Worm (Caenorhabditis elegans): ENCODE results near the gene nsph-4.2.
"Not testable (repeated sequence)": the region's sequence is repeated elsewhere in the genome, so short reads cannot be mapped to it uniquely, and the experiment has no call there.

nsph-4.2 gene

ce11 chrIV:5225277-5225822 lies 6.8 kb downstream of the nsph-4.2 start, which contains the start of gene cylc-1:
Gene cylc-1 (minus strand): TSS chrIV:5225772.
- not testable (repeated sequence) for TF ChIP-seq ceh-82, nhr-129, unc-39 (tag; optimal IDR thresholded peaks at IDR 0.05)

- TF ChIP-seq elt-3, lsy-2, ceh-16 (tag; optimal IDR thresholded peaks at IDR 0.05): not testable (repeated sequence)
Measured at ce11 chrIV:5226552-5226951, 8.0 kb downstream of the nsph-4.2 start, which contains the start of gene nsph-4.1. Gene nsph-4.1 (plus strand): TSS chrIV:5226852.

DNA sequence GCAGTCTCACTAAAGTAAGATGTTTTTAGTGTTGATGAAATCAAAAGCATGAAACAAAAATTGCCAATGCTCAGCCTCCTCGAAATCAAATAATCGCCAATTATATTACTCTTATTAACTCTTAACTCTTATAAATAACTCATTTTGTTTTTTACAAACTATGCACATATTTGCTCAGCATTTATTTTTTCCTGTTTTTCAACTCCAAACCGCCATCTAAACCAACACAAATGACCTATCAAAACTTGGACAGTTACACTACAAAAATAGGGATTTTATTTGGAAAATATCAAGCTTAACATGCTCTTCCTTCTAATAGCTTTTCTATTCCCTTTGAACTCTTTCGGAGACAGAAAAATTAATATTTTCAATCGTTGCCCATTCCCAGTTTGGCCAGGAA lies 10.0 kb downstream of the nsph-4.2 start, which contains the start of gene thn-6:
TSS of gene thn-6 (plus strand) at position 301 of the 400 bp plus-strand sequence.
- TF ChIP-seq mbf-1 (tag; optimal IDR thresholded peaks at IDR 0.05) (no peak), unc-62 (GFP tag; optimal IDR thresholded peaks at IDR 0.05) (no peak), Y55F3AM.14 (GFP tag; optimal IDR thresholded peaks at IDR 0.05) (no peak), sma-3 (GFP tag; optimal IDR thresholded peaks at IDR 0.05) (no peak), ztf-1 (GFP tag; conservative IDR thresholded peaks at IDR 0.05) (no peak), elt-1 (tag; optimal IDR thresholded peaks at IDR 0.05) (no peak), crh-2 (tag; optimal IDR thresholded peaks at IDR 0.05) (no peak), elt-3 (tag; optimal IDR thresholded peaks at IDR 0.05) (no peak), mdl-1 (tag; optimal IDR thresholded peaks at IDR 0.05) (no peak), nhr-10 (tag; optimal IDR thresholded peaks at IDR 0.05) (no peak), dmd-4 (tag; optimal IDR thresholded peaks at IDR 0.05) (no peak), gmeb-1 (tag; optimal IDR thresholded peaks at IDR 0.05) (no peak), peb-1 (tag; optimal IDR thresholded peaks at IDR 0.05) (no peak), nhr-77 (tag; optimal IDR thresholded peaks at IDR 0.05) (no peak), nhr-23 (tag; optimal IDR thresholded peaks at IDR 0.05) (no peak), alr-1 (tag; optimal IDR thresholded peaks at IDR 0.05) (no peak), nhr-12 (tag; optimal IDR thresholded peaks at IDR 0.05) (no peak), lin-13 (GFP tag; optimal IDR thresholded peaks at IDR 0.05) (no peak), ztf-11 (tag; optimal IDR thresholded peaks at IDR 0.05) (no peak), sma-9 (GFP tag; optimal IDR thresholded peaks at IDR 0.05) (no peak), sma-9 (tag; optimal IDR thresholded peaks at IDR 0.05) (no peak)

- TF ChIP-seq nhr-12 (tag; optimal IDR thresholded peaks at IDR 0.05), result no peak
- no peak for TF ChIP-seq mbf-1 (tag; optimal IDR thresholded peaks at IDR 0.05)
- TF ChIP-seq nhr-11 (tag; optimal IDR thresholded peaks at IDR 0.05), result no peak
- no peak for TF ChIP-seq ztf-11 (tag; optimal IDR thresholded peaks at IDR 0.05)
- no peak for TF ChIP-seq crh-2 (tag; optimal IDR thresholded peaks at IDR 0.05)
- no peak for TF ChIP-seq nhr-25 (tag; optimal IDR thresholded peaks at IDR 0.05)
- TF ChIP-seq lin-11 (tag; optimal IDR thresholded peaks at IDR 0.05), result no peak
- no peak for TF ChIP-seq ceh-16 (tag; optimal IDR thresholded peaks at IDR 0.05)
- no peak for TF ChIP-seq dmd-4 (tag; optimal IDR thresholded peaks at IDR 0.05)
- TF ChIP-seq ceh-82 (tag; optimal IDR thresholded peaks at IDR 0.05), result no peak
- TF ChIP-seq sma-3 (GFP tag; optimal IDR thresholded peaks at IDR 0.05), result no peak
- no peak for TF ChIP-seq snpc-4 (tag; optimal IDR thresholded peaks at IDR 0.05)
- TF ChIP-seq sem-4 (tag; optimal IDR thresholded peaks at IDR 0.05), result no peak
- no peak for TF ChIP-seq Y55F3AM.14 (GFP tag; optimal IDR thresholded peaks at IDR 0.05)
- TF ChIP-seq ZK546.5 (tag; optimal IDR thresholded peaks at IDR 0.05), result no peak
- TF ChIP-seq unc-55 (GFP tag; optimal IDR thresholded peaks at IDR 0.05), result no peak
- TF ChIP-seq elt-1 (tag; optimal IDR thresholded peaks at IDR 0.05), result no peak
- no peak for TF ChIP-seq mab-5 (tag; optimal IDR thresholded peaks at IDR 0.05)
Measured at ce11 chrIV:5230530-5230929, 11.9 kb downstream of the nsph-4.2 start, which contains the start of gene thn-5. Gene thn-5 (plus strand): TSS chrIV:5230830.

- TF ChIP-seq unc-62 (GFP tag; optimal IDR thresholded peaks at IDR 0.05); gmeb-1 (tag; optimal IDR thresholded peaks at IDR 0.05); egl-27 (tag; optimal IDR thresholded peaks at IDR 0.05): not testable (repeated sequence)
Measured at ce11 chrIV:5254678-5255077, 36.1 kb downstream of the nsph-4.2 start, which contains the start of gene F36H12.10. Gene F36H12.10 (minus strand): TSS chrIV:5254778.
